Worm (Caenorhabditis elegans) whole organism, L3 larva: ENCODE data around the gene F55H2.7.
A peak's percentile ranks its signal among the peaks of the same experiment; 100 is the strongest.

ENCODE experiments used
- R02D3.7 ChIP-seq: fragments of 150-350 bp; optimal IDR thresholded peaks from 2 replicates; lab custom pipeline; 2014; ENCODE audit warnings: missing biosample characterization, missing genetic modification characterization
- ZK546.5 ChIP-seq: sonication (generic microtip); optimal IDR thresholded peaks from 2 replicates; lab custom pipeline; 2017; ENCODE audit warnings: missing biosample characterization, missing genetic modification characterization
- aly-2 ChIP-seq: fragments of 150-350 bp; optimal IDR thresholded peaks from 2 replicates; lab custom pipeline; 2014; ENCODE audit warnings: missing biosample characterization, missing genetic modification characterization
- ama-1 ChIP-seq: fragments of 150-350 bp; optimal IDR thresholded peaks from 2 replicates; lab custom pipeline; 2018
- ceh-16 ChIP-seq: sonication (generic microtip); optimal IDR thresholded peaks from 2 replicates; lab custom pipeline; 2017; ENCODE audit warnings: missing biosample characterization, missing genetic modification characterization
- ceh-28 ChIP-seq: fragments of 150-350 bp; optimal IDR thresholded peaks from 2 replicates; lab custom pipeline; 2014; ENCODE audit warnings: missing biosample characterization, missing genetic modification reagents, missing genetic modification characterization
- ceh-9 ChIP-seq: sonication (generic microtip); optimal IDR thresholded peaks from 2 replicates; lab custom pipeline; 2018; ENCODE audit warnings: missing biosample characterization, missing genetic modification characterization
- daf-12 ChIP-seq: fragments of 150-350 bp; optimal IDR thresholded peaks from 2 replicates; lab custom pipeline; 2014; ENCODE audit warnings: missing biosample characterization, missing genetic modification reagents, missing genetic modification characterization
- egl-27 ChIP-seq: sonication (generic microtip); optimal IDR thresholded peaks from 4 replicates; lab custom pipeline; 2017; ENCODE audit warnings: missing biosample characterization, missing genetic modification reagents, missing genetic modification characterization
- egl-5 ChIP-seq: fragments of 150-350 bp; optimal IDR thresholded peaks from 2 replicates; lab custom pipeline; 2017; ENCODE audit warnings: missing biosample characterization, missing genetic modification reagents, missing genetic modification characterization, inconsistent platforms
- elt-1 ChIP-seq: fragments of 150-350 bp; optimal IDR thresholded peaks from 2 replicates; lab custom pipeline; 2014; ENCODE audit warnings: missing biosample characterization, missing genetic modification characterization
- elt-2 ChIP-seq: sonication (generic microtip); optimal IDR thresholded peaks from 2 replicates; lab custom pipeline; 2016; ENCODE audit warnings: missing genetic modification reagents, mild to moderate bottlenecking, missing genetic modification characterization, missing compliant biosample characterization
- eor-1 ChIP-seq, 2 experiments: fragments of 150-350 bp; optimal IDR thresholded peaks; 2 replicates each; lab custom pipeline; 2014 to 2018; ENCODE audit warnings: missing biosample characterization in 2 of 2, missing genetic modification characterization in 2 of 2
- fkh-10 ChIP-seq: sonication (generic microtip); optimal IDR thresholded peaks from 2 replicates; lab custom pipeline; 2017; ENCODE audit warnings: missing biosample characterization, missing genetic modification reagents, missing genetic modification characterization
- hmg-11 ChIP-seq: sonication (generic microtip); optimal IDR thresholded peaks from 2 replicates; lab custom pipeline; 2016; ENCODE audit warnings: missing genetic modification characterization, missing compliant biosample characterization
- lin-15B ChIP-seq: fragments of 150-350 bp; optimal IDR thresholded peaks from 2 replicates; lab custom pipeline; 2014; ENCODE audit warnings: missing biosample characterization, missing genetic modification characterization
- lin-39 ChIP-seq: fragments of 150-350 bp; optimal IDR thresholded peaks from 2 replicates; lab custom pipeline; 2018; ENCODE audit warnings: missing biosample characterization, missing genetic modification reagents, missing genetic modification characterization
- lsy-12 ChIP-seq: sonication (generic microtip); optimal IDR thresholded peaks from 2 replicates; lab custom pipeline; 2016; ENCODE audit warnings: mild to moderate bottlenecking, missing genetic modification characterization, missing compliant biosample characterization
- mdl-1 ChIP-seq: fragments of 150-350 bp; optimal IDR thresholded peaks from 2 replicates; lab custom pipeline; 2014; ENCODE audit warnings: missing biosample characterization, missing genetic modification characterization
- mml-1 ChIP-seq: fragments of 150-350 bp; sonication (generic microtip); optimal IDR thresholded peaks from 3 replicates; lab custom pipeline; 2014; ENCODE audit warnings: missing biosample characterization, missing genetic modification characterization
- nfya-1 ChIP-seq: sonication (generic microtip); optimal IDR thresholded peaks from 2 replicates; lab custom pipeline; 2017; ENCODE audit warnings: missing genetic modification characterization, mild to moderate bottlenecking, missing compliant biosample characterization, antibody characterized with exemption, moderate library complexity; ENCODE audit not compliant: insufficient read depth
- nhr-23 ChIP-seq: fragments of 150-350 bp; optimal IDR thresholded peaks from 2 replicates; lab custom pipeline; 2014; ENCODE audit warnings: missing biosample characterization, missing genetic modification reagents, missing genetic modification characterization
- nhr-237 ChIP-seq: fragments of 150-350 bp; optimal IDR thresholded peaks from 2 replicates; lab custom pipeline; 2014; ENCODE audit warnings: missing biosample characterization, missing genetic modification characterization
- nhr-25 ChIP-seq: sonication (generic microtip); optimal IDR thresholded peaks from 2 replicates; lab custom pipeline; 2017; ENCODE audit warnings: missing biosample characterization, missing genetic modification characterization
- nhr-28 ChIP-seq: fragments of 150-350 bp; optimal IDR thresholded peaks from 2 replicates; lab custom pipeline; 2014; ENCODE audit warnings: missing biosample characterization, missing genetic modification characterization
- nhr-43 ChIP-seq: sonication (generic microtip); optimal IDR thresholded peaks from 2 replicates; lab custom pipeline; 2016; ENCODE audit warnings: mild to moderate bottlenecking, missing genetic modification characterization, missing compliant biosample characterization; ENCODE audit not compliant: poor library complexity, severe bottlenecking
- nhr-67 ChIP-seq: fragments of 150-350 bp; optimal IDR thresholded peaks from 2 replicates; lab custom pipeline; 2014; ENCODE audit warnings: missing biosample characterization, missing genetic modification characterization
- nhr-77 ChIP-seq: fragments of 150-350 bp; optimal IDR thresholded peaks from 2 replicates; lab custom pipeline; 2014; ENCODE audit warnings: missing biosample characterization, missing genetic modification characterization
- pha-4 ChIP-seq: fragments of 150-350 bp; optimal IDR thresholded peaks from 2 replicates; lab custom pipeline; 2014; ENCODE audit warnings: missing biosample characterization, missing genetic modification reagents, missing genetic modification characterization
- snpc-4 ChIP-seq: fragments of 150-350 bp; optimal IDR thresholded peaks from 2 replicates; lab custom pipeline; 2014; ENCODE audit warnings: missing biosample characterization, missing genetic modification characterization
- tbx-2 ChIP-seq: sonication (generic microtip); optimal IDR thresholded peaks from 2 replicates; lab custom pipeline; 2016; ENCODE audit warnings: mild to moderate bottlenecking, missing genetic modification characterization, missing compliant biosample characterization
- unc-39 ChIP-seq: sonication (generic microtip); optimal IDR thresholded peaks from 4 replicates; lab custom pipeline; 2017; ENCODE audit warnings: missing biosample characterization, missing genetic modification characterization
- unc-62 ChIP-seq: fragments of 150-350 bp; sonication (generic microtip); optimal IDR thresholded peaks from 4 replicates; lab custom pipeline; 2014; ENCODE audit warnings: missing biosample characterization, missing genetic modification reagents, missing genetic modification characterization
- zag-1 ChIP-seq: fragments of 150-350 bp; optimal IDR thresholded peaks from 2 replicates; lab custom pipeline; 2014; ENCODE audit warnings: missing biosample characterization, missing genetic modification characterization
- ztf-11 ChIP-seq: fragments of 150-350 bp; optimal IDR thresholded peaks from 2 replicates; lab custom pipeline; 2014; ENCODE audit warnings: missing biosample characterization, missing genetic modification characterization
- ztf-4 ChIP-seq: fragments of 150-350 bp; optimal IDR thresholded peaks from 2 replicates; lab custom pipeline; 2014; ENCODE audit warnings: missing biosample characterization, missing genetic modification characterization

Gene F55H2.7

ce11 chrIII:9501072-9501471 lies 15.0 kb downstream of the F55H2.7 start:
- TF ChIP-seq ztf-11 (tag; lab: Kevin White, UChicago), result no peak
- no peak for TF ChIP-seq nhr-67 (tag; lab: Kevin White, UChicago)
- no peak for TF ChIP-seq ama-1 (lab: Kevin White, UChicago)
- TF ChIP-seq nhr-43 (tag; lab: Kevin White, UChicago), result no peak
- TF ChIP-seq, all 47 proteins: peak for 0

ce11 chrIII:9500267-9500666 lies 15.8 kb downstream of the F55H2.7 start, which contains the start of gene sod-4:
sod-4 (minus strand) TSS chrIII:9500375.
- no peak for TF ChIP-seq ceh-9
- TF ChIP-seq nhr-23 (tag; lab: Kevin White, UChicago), result peak; percentile 44
- no peak for TF ChIP-seq elt-1 (tag; lab: Kevin White, UChicago)
- peak; percentile 17 for TF ChIP-seq lsy-12 (tag; lab: Kevin White, UChicago)

- TF ChIP-seq lin-39 (tag; lab: Kevin White, UChicago) (no peak), ceh-16 (no peak), nhr-43 (tag; lab: Kevin White, UChicago) (no peak), egl-27 (tag; lab: Kevin White, UChicago) (no peak), aly-2 (no peak), ztf-11 (tag; lab: Kevin White, UChicago) (no peak), mml-1 (no peak), nhr-77 (tag; lab: Kevin White, UChicago) (no peak), ztf-4 (no peak), ceh-9 (no peak), elt-1 (tag; lab: Kevin White, UChicago) (no peak), pha-4 (tag; lab: Kevin White, UChicago) (no peak), R02D3.7 (tag; lab: Kevin White, UChicago) (no peak), elt-2 (tag; lab: Kevin White, UChicago) (no peak)
These were observed 18.6 kb downstream of the F55H2.7 start for ce11 chrIII:9497412-9497811.

ce11 chrIII:9496083-9496482 lies 20.0 kb downstream of the F55H2.7 start:
- TF ChIP-seq nhr-25 (tag; lab: Kevin White, UChicago) (no peak), nhr-237 (tag; lab: Kevin White, UChicago) (no peak), fkh-10 (no peak), ceh-9 (no peak), eor-1 (tag; optimal IDR thresholded peaks at IDR 0.05; lab: Kevin White, UChicago) (no peak), egl-27 (tag; lab: Kevin White, UChicago) (no peak), snpc-4 (tag; lab: Kevin White, UChicago) (no peak), unc-62 (GFP tag; lab: Kevin White, UChicago) (no peak), ceh-28 (tag; lab: Kevin White, UChicago) (no peak)

ce11 chrIII:9494209-9494608 lies 21.8 kb downstream of the F55H2.7 start:
- no peak for TF ChIP-seq nhr-25 (tag; lab: Kevin White, UChicago)

- peak; percentile 9 for TF ChIP-seq nhr-23 (tag; lab: Kevin White, UChicago)
- TF ChIP-seq pha-4 (tag; lab: Kevin White, UChicago), result peak; percentile 65
- peak; percentile 37 for TF ChIP-seq nfya-1
- TF ChIP-seq hmg-11, result peak; percentile 3
- no peak for TF ChIP-seq daf-12
- peak; percentile 28 for TF ChIP-seq lin-15B
These were observed 25.1 kb downstream of the F55H2.7 start, which contains the start of the genes dars-1 and ctr-9 for ce11 chrIII:9490783-9491547. dars-1 (minus strand) TSS chrIII:9491215. ctr-9 (plus strand) TSS chrIII:9491396.

- TF ChIP-seq egl-5 (tag; lab: Kevin White, UChicago) (no peak), mdl-1 (tag; lab: Kevin White, UChicago) (no peak), fkh-10 (no peak), zag-1 (no peak), nhr-67 (tag; lab: Kevin White, UChicago) (no peak), egl-27 (tag; lab: Kevin White, UChicago) (no peak), nhr-28 (tag; lab: Kevin White, UChicago) (no peak), lin-39 (tag; lab: Kevin White, UChicago) (no peak), nhr-25 (tag; lab: Kevin White, UChicago) (no peak), unc-39 (no peak), pha-4 (tag; lab: Kevin White, UChicago) (no peak), nhr-23 (tag; lab: Kevin White, UChicago) (no peak), nhr-77 (tag; lab: Kevin White, UChicago) (no peak), ZK546.5 (tag; lab: Kevin White, UChicago) (no peak), unc-62 (GFP tag; lab: Kevin White, UChicago) (no peak), ceh-16 (no peak), tbx-2 (tag; lab: Kevin White, UChicago) (no peak)
These were observed 26.2 kb downstream of the F55H2.7 start for ce11 chrIII:9489798-9490197.
